Worm (Caenorhabditis elegans) whole organism, young adult: ENCODE results near the gene pals-20.

Experiments
- F23B12.7 ChIP-seq: sonication (generic microtip); optimal IDR thresholded peaks from 2 replicates; lab custom pipeline; 2017; ENCODE audit warnings: missing genetic modification characterization, mild to moderate bottlenecking, missing compliant biosample characterization, antibody characterized with exemption, moderate library complexity; ENCODE audit not compliant: insufficient read depth
- F39B2.1 ChIP-seq: fragments of 200-800 bp; sonication (Bioruptor generic); IDR thresholded peaks from 2 replicates; pipeline ENCODE4 v1.3.6; 2022; ENCODE audit warnings: missing genetic modification reagents, missing genetic modification characterization, missing compliant biosample characterization
- F49E8.2 ChIP-seq: sonication (generic microtip); optimal IDR thresholded peaks from 3 replicates; lab custom pipeline; 2017; ENCODE audit warnings: missing genetic modification characterization, mild to moderate bottlenecking, missing compliant biosample characterization, antibody characterized with exemption, moderate library complexity; ENCODE audit not compliant: insufficient read depth
- F52B5.7 ChIP-seq: sonication (generic microtip); optimal IDR thresholded peaks from 2 replicates; lab custom pipeline; 2016; ENCODE audit warnings: mild to moderate bottlenecking, missing genetic modification characterization, missing compliant biosample characterization
- F57C9.4 ChIP-seq: sonication (generic microtip); optimal IDR thresholded peaks from 2 replicates; lab custom pipeline; 2017; ENCODE audit warnings: mild to moderate bottlenecking, missing genetic modification characterization, missing compliant biosample characterization
- K12H6.12 ChIP-seq: fragments of 200-800 bp; sonication (Bioruptor generic); optimal IDR thresholded peaks from 2 replicates; lab custom pipeline; 2018; ENCODE audit warnings: mild to moderate bottlenecking, missing genetic modification characterization, missing compliant biosample characterization
- Y53G8AR.9 ChIP-seq: fragments of 200-800 bp; sonication (Bioruptor generic); conservative IDR thresholded peaks from 2 replicates; pipeline ENCODE4 v1.3.6; 2022; ENCODE audit warnings: missing genetic modification reagents, missing genetic modification characterization, missing compliant biosample characterization
- Y95B8A.8 ChIP-seq: fragments of 200-800 bp; sonication (Bioruptor generic); IDR thresholded peaks from 2 replicates; pipeline ENCODE4 v1.3.6; 2022; ENCODE audit warnings: missing genetic modification reagents, missing genetic modification characterization, missing compliant biosample characterization
- ama-1 ChIP-seq, 3 experiments: fragments of 150-350 bp in 1 of 3; sonication (generic microtip) in 2 of 3; optimal IDR thresholded peaks; 2 replicates each; lab custom pipeline; 2014 to 2018; ENCODE audit warnings: missing biosample characterization in 2 of 3, missing genetic modification characterization in 2 of 3, missing genetic modification reagents in 2 of 3
- aptf-3 ChIP-seq: fragments of 200-800 bp; sonication (Bioruptor generic); IDR thresholded peaks from 2 replicates; pipeline ENCODE4 v1.3.6; 2022; ENCODE audit warnings: missing genetic modification characterization, missing compliant biosample characterization
- athp-1 ChIP-seq: sonication (generic microtip); optimal IDR thresholded peaks from 2 replicates; lab custom pipeline; 2017; ENCODE audit warnings: mild to moderate bottlenecking, missing genetic modification characterization, missing compliant biosample characterization
- attf-5 ChIP-seq: fragments of 200-800 bp; sonication (Bioruptor generic); optimal IDR thresholded peaks from 2 replicates; lab custom pipeline; 2018; ENCODE audit warnings: mild to moderate bottlenecking, missing genetic modification characterization, missing compliant biosample characterization
- attf-6 ChIP-seq: fragments of 200-800 bp; sonication (Bioruptor generic); IDR thresholded peaks from 2 replicates; pipeline ENCODE4 v1.3.6; 2022; ENCODE audit warnings: missing genetic modification reagents, missing genetic modification characterization, missing compliant biosample characterization
- cebp-2 ChIP-seq: fragments of 200-800 bp; sonication (Bioruptor generic); IDR thresholded peaks from 2 replicates; pipeline ENCODE4 v1.3.6; 2022; ENCODE audit warnings: missing genetic modification characterization, missing compliant biosample characterization
- ceh-79 ChIP-seq: sonication (generic microtip); optimal IDR thresholded peaks from 2 replicates; lab custom pipeline; 2017; ENCODE audit warnings: mild to moderate bottlenecking, missing genetic modification characterization, missing compliant biosample characterization
- ceh-91 ChIP-seq: fragments of 200-800 bp; sonication (Bioruptor generic); IDR thresholded peaks from 2 replicates; pipeline ENCODE4 v1.3.6; 2022; ENCODE audit warnings: missing genetic modification reagents, missing genetic modification characterization, missing compliant biosample characterization
- chd-7 ChIP-seq: sonication (generic microtip); optimal IDR thresholded peaks from 2 replicates; lab custom pipeline; 2016; ENCODE audit warnings: mild to moderate bottlenecking, missing genetic modification characterization, moderate library complexity, missing compliant biosample characterization
- efl-1 ChIP-seq: fragments of 150-350 bp; optimal IDR thresholded peaks from 2 replicates; lab custom pipeline; 2014; ENCODE audit warnings: missing biosample characterization, missing genetic modification reagents, missing genetic modification characterization
- egrh-3 ChIP-seq: fragments of 200-800 bp; sonication (Bioruptor generic); IDR thresholded peaks from 2 replicates; pipeline ENCODE4 v1.3.6; 2022; ENCODE audit warnings: missing genetic modification reagents, missing genetic modification characterization, missing compliant biosample characterization
- fkh-3 ChIP-seq: sonication (generic microtip); optimal IDR thresholded peaks from 2 replicates; lab custom pipeline; 2016; ENCODE audit warnings: mild to moderate bottlenecking, missing genetic modification characterization, missing compliant biosample characterization
- hlh-26 ChIP-seq: fragments of 200-800 bp; sonication (Bioruptor generic); conservative IDR thresholded peaks from 2 replicates; pipeline ENCODE4 v1.3.6; 2022; ENCODE audit warnings: missing genetic modification reagents, missing genetic modification characterization, missing compliant biosample characterization
- hmg-1.2 ChIP-seq: fragments of 200-800 bp; sonication (Bioruptor generic); IDR thresholded peaks from 2 replicates; pipeline ENCODE4 v1.3.6; 2022; ENCODE audit warnings: missing genetic modification reagents, missing genetic modification characterization, missing compliant biosample characterization
- hrde-1 ChIP-seq: sonication (generic microtip); optimal IDR thresholded peaks from 2 replicates; lab custom pipeline; 2016; ENCODE audit warnings: missing genetic modification characterization, mild to moderate bottlenecking, missing compliant biosample characterization, moderate library complexity, missing genotype, missing genetic modification reagents, borderline replicate concordance
- lag-1 ChIP-seq: fragments of 200-800 bp; sonication (Bioruptor generic); IDR thresholded peaks from 2 replicates; pipeline ENCODE4 v1.3.6; 2022; ENCODE audit warnings: missing genetic modification reagents, missing genetic modification characterization, missing compliant biosample characterization
- let-607 ChIP-seq, 2 experiments: fragments of 200-800 bp in 1 of 2; sonication (Bioruptor generic) in 1 of 2; sonication (generic microtip) in 1 of 2; optimal IDR thresholded peaks; 2 replicates each; lab custom pipeline; 2016 to 2018; ENCODE audit warnings: mild to moderate bottlenecking in 2 of 2, missing compliant biosample characterization in 2 of 2, missing genetic modification characterization in 2 of 2, moderate library complexity in 2 of 2, missing genotype in 1 of 2
- lin-26 ChIP-seq: fragments of 200-800 bp; sonication (Bioruptor generic); IDR thresholded peaks from 2 replicates; pipeline ENCODE4 v1.3.6; 2022; ENCODE audit warnings: missing genetic modification reagents, missing genetic modification characterization, missing compliant biosample characterization
- lin-54 ChIP-seq: fragments of 200-800 bp; sonication (Bioruptor generic); optimal IDR thresholded peaks from 2 replicates; lab custom pipeline; 2018; ENCODE audit warnings: mild to moderate bottlenecking, missing genetic modification characterization, missing compliant biosample characterization
- lsl-1 ChIP-seq: fragments of 200-800 bp; sonication (Bioruptor generic); optimal IDR thresholded peaks from 2 replicates; lab custom pipeline; 2018; ENCODE audit warnings: mild to moderate bottlenecking, missing genetic modification characterization, moderate library complexity, missing compliant biosample characterization
- mcd-1 ChIP-seq: fragments of 200-800 bp; sonication (Bioruptor generic); IDR thresholded peaks from 2 replicates; pipeline ENCODE4 v1.3.6; 2022; ENCODE audit warnings: missing genetic modification reagents, missing genetic modification characterization, missing compliant biosample characterization
- mxl-1 ChIP-seq: sonication (generic microtip); optimal IDR thresholded peaks from 2 replicates; lab custom pipeline; 2016; ENCODE audit warnings: missing genetic modification characterization, missing compliant biosample characterization
- nfyb-1 ChIP-seq: fragments of 200-800 bp; sonication (Bioruptor generic); IDR thresholded peaks from 2 replicates; pipeline ENCODE4 v1.3.6; 2022; ENCODE audit warnings: missing genetic modification reagents, missing genetic modification characterization, missing compliant biosample characterization
- nhr-179 ChIP-seq: sonication (generic microtip); optimal IDR thresholded peaks from 2 replicates; lab custom pipeline; 2016; ENCODE audit warnings: mild to moderate bottlenecking, missing genetic modification characterization, missing compliant biosample characterization
- nhr-27 ChIP-seq: fragments of 200-800 bp; sonication (Bioruptor generic); optimal IDR thresholded peaks from 2 replicates; lab custom pipeline; 2018; ENCODE audit warnings: mild to moderate bottlenecking, missing genetic modification characterization, moderate library complexity, missing compliant biosample characterization
- nhr-80 ChIP-seq: sonication (generic microtip); optimal IDR thresholded peaks from 2 replicates; lab custom pipeline; 2016; ENCODE audit warnings: missing genetic modification characterization, missing compliant biosample characterization
- nhr-90 ChIP-seq: sonication (generic microtip); optimal IDR thresholded peaks from 2 replicates; lab custom pipeline; 2016; ENCODE audit warnings: missing genotype, mild to moderate bottlenecking, missing genetic modification characterization, missing compliant biosample characterization
- pbrm-1 ChIP-seq: fragments of 200-800 bp; sonication (Bioruptor generic); IDR thresholded peaks from 2 replicates; pipeline ENCODE4 v1.3.6; 2022; ENCODE audit warnings: missing genetic modification reagents, missing genetic modification characterization, missing compliant biosample characterization
- sdz-38 ChIP-seq: sonication (generic microtip); optimal IDR thresholded peaks from 2 replicates; lab custom pipeline; 2016; ENCODE audit warnings: missing genotype, missing genetic modification characterization, missing compliant biosample characterization
- tbp1 ChIP-seq: fragments of 200-800 bp; sonication (Bioruptor generic); optimal IDR thresholded peaks from 2 replicates; lab custom pipeline; 2018; ENCODE audit warnings: mild to moderate bottlenecking, missing genetic modification characterization, missing compliant biosample characterization
- unc-130 ChIP-seq: sonication (generic microtip); optimal IDR thresholded peaks from 2 replicates; lab custom pipeline; 2016; ENCODE audit warnings: missing genetic modification reagents, missing genetic modification characterization, missing compliant biosample characterization
- ztf-18 ChIP-seq: sonication (generic microtip); optimal IDR thresholded peaks from 2 replicates; lab custom pipeline; 2016; ENCODE audit warnings: missing genotype, mild to moderate bottlenecking, missing genetic modification characterization, missing compliant biosample characterization
- ztf-28 ChIP-seq: fragments of 200-800 bp; sonication (Bioruptor generic); IDR thresholded peaks from 2 replicates; pipeline ENCODE4 v1.3.6; 2022; ENCODE audit warnings: missing genetic modification reagents, missing genetic modification characterization, missing compliant biosample characterization

Gene pals-20

DNA sequence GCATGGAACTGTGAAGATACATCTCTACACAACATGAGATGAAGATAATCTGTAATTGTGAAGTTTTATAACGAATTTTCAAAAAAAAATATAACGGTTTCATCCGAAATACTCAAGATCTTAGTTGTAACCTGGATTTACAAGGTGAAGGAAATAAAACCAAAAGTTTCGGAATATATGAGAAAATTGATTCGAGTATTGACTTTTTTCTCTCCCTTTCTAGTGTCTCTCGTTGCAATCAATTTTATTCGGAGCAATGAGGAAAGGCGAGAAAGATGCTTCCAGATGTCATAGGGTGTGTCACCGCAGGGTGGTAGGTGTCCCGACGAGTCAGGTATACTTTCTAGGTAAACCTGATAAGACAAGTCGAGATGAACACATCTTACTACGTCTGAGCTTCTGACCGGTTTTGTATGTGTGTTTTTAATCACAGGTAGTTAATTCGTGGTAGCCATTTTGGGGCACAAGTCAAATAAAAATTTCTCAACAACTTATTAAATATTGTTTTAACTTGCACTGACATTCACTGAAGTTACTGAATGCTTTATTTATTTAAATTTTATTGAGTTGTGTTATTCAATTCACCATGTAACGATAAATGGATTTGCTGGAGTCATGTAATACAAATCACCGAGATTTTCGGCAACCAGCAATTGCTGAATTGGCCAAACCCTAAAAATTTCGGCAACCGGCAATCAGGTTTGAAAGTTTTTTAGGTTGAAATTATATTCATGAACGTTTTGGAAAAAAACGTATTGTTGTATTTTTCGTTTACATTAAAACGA lies at the start of gene pals-20:
Gene pals-20 (minus strand): TSS at position 51 of the 785 bp plus-strand sequence.
- TF ChIP-seq ztf-28: no peak
- peak; percentile 48 for TF ChIP-seq nhr-80
- no peak for TF ChIP-seq ztf-18
- no peak for TF ChIP-seq egrh-3 (GFP tag; lab: Robert Waterston, UW)
- no peak for TF ChIP-seq fkh-3

DNA sequence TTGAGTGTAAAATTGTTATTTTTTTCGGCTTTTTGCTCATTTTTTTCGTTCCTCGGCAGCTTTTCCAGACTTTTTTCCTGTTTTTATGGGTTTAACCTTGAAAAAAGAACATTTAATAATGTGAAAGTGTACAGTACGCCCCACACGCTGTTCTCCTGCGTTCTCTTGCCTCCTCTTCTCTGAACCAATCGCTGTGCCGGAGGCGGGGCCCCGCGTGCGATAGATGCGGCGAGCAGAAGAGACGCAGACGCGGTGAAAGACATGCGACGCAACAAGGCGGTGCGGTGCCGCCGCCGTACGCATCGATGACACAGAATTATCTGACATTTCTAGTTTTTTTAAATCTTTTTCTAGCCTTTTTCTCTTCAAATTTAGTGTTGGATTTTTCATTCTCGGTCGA lies 48.6 kb upstream of the pals-20 start:
- TF ChIP-seq hrde-1 (tag; lab: Kevin White, UChicago) (no peak), nfyb-1 (GFP tag; lab: Robert Waterston, UW) (peak; percentile 88), mcd-1 (GFP tag; lab: Robert Waterston, UW) (peak; percentile 42; the same call in 1 of the 2 replicates), hmg-1.2 (GFP tag; lab: Robert Waterston, UW) (peak; percentile 93), sdz-38 (no peak), lsl-1 (GFP tag; lab: Kevin White, UChicago) (no peak), tbp1 (GFP tag; lab: Kevin White, UChicago) (no peak), lag-1 (GFP tag; lab: Robert Waterston, UW) (no peak), egrh-3 (GFP tag; lab: Robert Waterston, UW) (peak; percentile 61; the same call in 1 of the 2 replicates), Y95B8A.8 (GFP tag; lab: Robert Waterston, UW) (no peak), ceh-79 (no peak), nhr-179 (tag; lab: Kevin White, UChicago) (no peak), unc-130 (GFP tag; lab: Kevin White, UChicago) (no peak), F57C9.4 (tag; lab: Kevin White, UChicago) (no peak), chd-7 (tag; lab: Kevin White, UChicago) (no peak)
- TF ChIP-seq, all 124 proteins: peak for 4

- TF ChIP-seq ceh-91 (GFP tag; lab: Robert Waterston, UW) (no peak), hlh-26 (GFP tag; lab: Robert Waterston, UW) (no peak), F49E8.2 (tag; lab: Kevin White, UChicago) (no peak), hmg-1.2 (GFP tag; lab: Robert Waterston, UW) (peak; percentile 94)
Observed at ce11 chrIII:1429920-1430437, 41.9 kb upstream of the pals-20 start.

ce11 chrIII:1429275-1429674 lies 41.2 kb upstream of the pals-20 start:
- TF ChIP-seq mxl-1 (tag; lab: Kevin White, UChicago) (no peak), F23B12.7 (tag; lab: Kevin White, UChicago) (no peak), F52B5.7 (tag; lab: Kevin White, UChicago) (no peak), ama-1 (optimal IDR thresholded peaks at IDR 0.05; lab: Kevin White, UChicago) (no peak), ama-1 (GFP tag; optimal IDR thresholded peaks at IDR 0.05; lab: Kevin White, UChicago) (no peak), nhr-90 (tag; lab: Kevin White, UChicago) (no peak), pbrm-1 (GFP tag; lab: Robert Waterston, UW) (no peak), mcd-1 (GFP tag; lab: Robert Waterston, UW) (peak; percentile 81), fkh-3 (no peak), let-607 (tag; optimal IDR thresholded peaks at IDR 0.05; lab: Kevin White, UChicago) (no peak), F57C9.4 (tag; lab: Kevin White, UChicago) (no peak), attf-6 (no peak), tbp1 (GFP tag; lab: Kevin White, UChicago) (no peak), K12H6.12 (no peak), aptf-3 (GFP tag; lab: Robert Waterston, UW) (no peak), lin-26 (GFP tag; lab: Robert Waterston, UW) (no peak), lsl-1 (GFP tag; lab: Kevin White, UChicago) (peak; percentile 9), attf-5 (GFP tag; lab: Kevin White, UChicago) (no peak), lin-54 (peak; percentile 82), egrh-3 (GFP tag; lab: Robert Waterston, UW) (no peak), athp-1 (tag; lab: Kevin White, UChicago) (no peak), efl-1 (GFP tag; lab: Kevin White, UChicago) (peak; percentile 45), cebp-2 (GFP tag; lab: Robert Waterston, UW) (no peak), nhr-27 (tag; lab: Kevin White, UChicago) (no peak), F39B2.1 (no peak), chd-7 (tag; lab: Kevin White, UChicago) (no peak), Y53G8AR.9 (GFP tag; lab: Robert Waterston, UW) (no peak), nhr-179 (tag; lab: Kevin White, UChicago) (no peak)
